Fruit fly (Drosophila melanogaster) whole organism, embryonic: Measurements from ENCODE around the gene Arp2.

ENCODE experiments used
- ATbp ChIP-seq: fragments of 200-800 bp; sonication (Bioruptor generic); optimal IDR thresholded peaks from 2 replicates; lab custom pipeline; 2017; ENCODE audit warnings: missing biosample characterization, mild to moderate bottlenecking, missing genetic modification characterization, missing genetic modification reagents
- CG10431 ChIP-seq: fragments of 200-800 bp; sonication (Bioruptor generic); optimal IDR thresholded peaks from 3 replicates; lab custom pipeline; 2018; ENCODE audit warnings: missing biosample characterization, mild to moderate bottlenecking, missing genetic modification characterization
- CG10565 ChIP-seq: fragments of 200-800 bp; sonication (Bioruptor generic); optimal IDR thresholded peaks from 3 replicates; lab custom pipeline; 2016; ENCODE audit warnings: missing biosample characterization, mild to moderate bottlenecking, missing genetic modification characterization
- CG13424 ChIP-seq: fragments of 200-800 bp; sonication (Bioruptor generic); optimal IDR thresholded peaks from 2 replicates; lab custom pipeline; 2019; ENCODE audit warnings: missing biosample characterization, mild to moderate bottlenecking, missing genetic modification characterization, moderate library complexity
- CG17359 ChIP-seq: fragments of 200-800 bp; sonication (Bioruptor generic); optimal IDR thresholded peaks from 3 replicates; lab custom pipeline; 2018; ENCODE audit warnings: missing biosample characterization, mild to moderate bottlenecking, missing genetic modification characterization, moderate library complexity
- CG1792 ChIP-seq: fragments of 200-800 bp; sonication (Bioruptor generic); optimal IDR thresholded peaks from 2 replicates; lab custom pipeline; 2016; ENCODE audit warnings: missing biosample characterization, missing genetic modification characterization
- CG18619 ChIP-seq: fragments of 200-800 bp; sonication (Bioruptor generic); optimal IDR thresholded peaks from 3 replicates; lab custom pipeline; 2017; ENCODE audit warnings: missing biosample characterization, mild to moderate bottlenecking, missing genetic modification characterization
- CG2120 ChIP-seq: fragments of 200-800 bp; sonication (Bioruptor generic); optimal IDR thresholded peaks from 3 replicates; lab custom pipeline; 2016; ENCODE audit warnings: missing biosample characterization, missing genetic modification characterization
- CG2199 ChIP-seq: fragments of 200-800 bp; sonication (Bioruptor generic); IDR thresholded peaks from 3 replicates; pipeline ENCODE4 v1.3.6; 2022; ENCODE audit warnings: missing biosample characterization, missing genetic modification characterization
- CG33557 ChIP-seq: fragments of 200-800 bp; sonication (Bioruptor generic); optimal IDR thresholded peaks from 2 replicates; lab custom pipeline; 2019; ENCODE audit warnings: missing biosample characterization, mild to moderate bottlenecking, missing genetic modification characterization, moderate library complexity
- CG4360 ChIP-seq: fragments of 200-800 bp; sonication (Bioruptor generic); IDR thresholded peaks from 2 replicates; pipeline ENCODE4 v1.3.6; 2022; ENCODE audit warnings: missing biosample characterization, missing genetic modification characterization
- CG4617 ChIP-seq: fragments of 200-800 bp; sonication (Bioruptor generic); optimal IDR thresholded peaks from 3 replicates; lab custom pipeline; 2016; ENCODE audit warnings: missing biosample characterization, missing genetic modification characterization, borderline replicate concordance
- CG5180 ChIP-seq: fragments of 200-800 bp; sonication (Bioruptor generic); optimal IDR thresholded peaks from 3 replicates; lab custom pipeline; 2017; ENCODE audit warnings: missing biosample characterization, missing genetic modification characterization, mild to moderate bottlenecking, moderate library complexity, missing genetic modification reagents
- CG6654 ChIP-seq: fragments of 200-800 bp; sonication (Bioruptor generic); optimal IDR thresholded peaks from 2 replicates; lab custom pipeline; 2017; ENCODE audit warnings: missing biosample characterization, mild to moderate bottlenecking, missing genetic modification characterization
- CG7372 ChIP-seq: fragments of 200-800 bp; sonication (Bioruptor generic); IDR thresholded peaks from 2 replicates; pipeline ENCODE4 v1.3.6; 2022; ENCODE audit warnings: missing biosample characterization, missing genetic modification characterization
- CG7839 ChIP-seq: fragments of 200-800 bp; sonication (Bioruptor generic); optimal IDR thresholded peaks from 3 replicates; lab custom pipeline; 2018; ENCODE audit warnings: missing biosample characterization, mild to moderate bottlenecking, missing genetic modification characterization, moderate library complexity
- CG8089 ChIP-seq: fragments of 200-800 bp; sonication (Bioruptor generic); optimal IDR thresholded peaks from 3 replicates; lab custom pipeline; 2016; ENCODE audit warnings: missing biosample characterization, missing genetic modification characterization
- CG8281 ChIP-seq: fragments of 200-800 bp; sonication (Bioruptor generic); optimal IDR thresholded peaks from 2 replicates; lab custom pipeline; 2018; ENCODE audit warnings: missing biosample characterization, mild to moderate bottlenecking, missing genetic modification characterization, moderate library complexity
- CG9437 ChIP-seq: fragments of 200-800 bp; sonication (Bioruptor generic); optimal IDR thresholded peaks from 2 replicates; lab custom pipeline; 2018; ENCODE audit warnings: missing biosample characterization, mild to moderate bottlenecking, missing genetic modification characterization
- CG9797 ChIP-seq: fragments of 200-800 bp; sonication (Bioruptor generic); optimal IDR thresholded peaks from 3 replicates; lab custom pipeline; 2018; ENCODE audit warnings: missing biosample characterization, mild to moderate bottlenecking, missing genetic modification characterization
- CkIIα-i1 ChIP-seq: fragments of 200-800 bp; sonication (Bioruptor generic); IDR thresholded peaks from 2 replicates; pipeline ENCODE4 v1.3.6; 2022; ENCODE audit warnings: missing biosample characterization, missing genetic modification characterization
- Deaf1 ChIP-seq: fragments of 200-800 bp; optimal IDR thresholded peaks from 3 replicates; lab custom pipeline; 2019; ENCODE audit warnings: missing biosample characterization, mild to moderate bottlenecking, missing genetic modification characterization, moderate library complexity
- Gug ChIP-seq: fragments of 200-800 bp; sonication (Bioruptor generic); IDR thresholded peaks from 4 replicates; pipeline ENCODE4 v1.3.6; 2022; ENCODE audit warnings: missing biosample characterization, missing genetic modification characterization
- HLH4C ChIP-seq: fragments of 200-800 bp; sonication (Bioruptor generic); IDR thresholded peaks from 3 replicates; pipeline ENCODE4 v1.3.6; 2022; ENCODE audit warnings: missing biosample characterization, missing genetic modification characterization; ENCODE audit not compliant: partially characterized antibody
- Mad ChIP-seq: fragments of 200-800 bp; sonication (Bioruptor generic); optimal IDR thresholded peaks from 2 replicates; lab custom pipeline; 2016; ENCODE audit warnings: missing biosample characterization, missing genetic modification characterization
- Med ChIP-seq: fragments of 200-800 bp; sonication (Bioruptor generic); peaks from one replicate; lab custom pipeline; 2016; ENCODE audit warnings: missing biosample characterization, missing genetic modification characterization, mild to moderate bottlenecking, inconsistent platforms, moderate library complexity
- Nf-YA ChIP-seq: fragments of 200-800 bp; sonication (Bioruptor generic); IDR thresholded peaks from 2 replicates; pipeline ENCODE4 v1.3.6; 2022; ENCODE audit warnings: missing biosample characterization, missing genetic modification characterization
- Ptx1 ChIP-seq: fragments of 200-800 bp; sonication (Bioruptor generic); IDR thresholded peaks from 2 replicates; pipeline ENCODE4 v1.3.6; 2022; ENCODE audit warnings: missing biosample characterization, missing genetic modification characterization
- Sry-β ChIP-seq: fragments of 200-800 bp; sonication (Bioruptor generic); optimal IDR thresholded peaks from 2 replicates; lab custom pipeline; 2018; ENCODE audit warnings: missing biosample characterization, mild to moderate bottlenecking, missing genetic modification characterization, moderate library complexity
- amos ChIP-seq: fragments of 200-800 bp; sonication (Bioruptor generic); IDR thresholded peaks from 2 replicates; pipeline ENCODE4 v1.3.6; 2022; ENCODE audit warnings: missing biosample characterization, missing genetic modification characterization; ENCODE audit not compliant: partially characterized antibody
- ato ChIP-seq: fragments of 200-800 bp; sonication (Bioruptor generic); IDR thresholded peaks from 2 replicates; pipeline ENCODE4 v1.3.6; 2022; ENCODE audit warnings: missing biosample characterization, missing genetic modification characterization; ENCODE audit not compliant: partially characterized antibody
- bcd ChIP-seq: fragments of 200-800 bp; sonication (Bioruptor generic); optimal IDR thresholded peaks from 2 replicates; lab custom pipeline; 2017; ENCODE audit warnings: missing biosample characterization, mild to moderate bottlenecking, missing genetic modification characterization
- chn ChIP-seq: fragments of 200-800 bp; sonication (Bioruptor generic); optimal IDR thresholded peaks from 2 replicates; lab custom pipeline; 2016; ENCODE audit warnings: missing biosample characterization, missing genetic modification characterization
- da ChIP-seq: fragments of 200-800 bp; sonication (Bioruptor generic); optimal IDR thresholded peaks from 2 replicates; lab custom pipeline; 2016; ENCODE audit warnings: missing biosample characterization, missing genetic modification characterization
- dan ChIP-seq: fragments of 200-800 bp; sonication (Bioruptor generic); IDR thresholded peaks from 2 replicates; pipeline ENCODE4 v1.3.6; 2022; ENCODE audit warnings: missing biosample characterization, missing genetic modification characterization
- gce ChIP-seq: fragments of 200-800 bp; sonication (Bioruptor generic); IDR thresholded peaks from 3 replicates; pipeline ENCODE4 v1.3.6; 2022; ENCODE audit warnings: missing biosample characterization, missing genetic modification characterization
- her ChIP-seq: fragments of 200-800 bp; sonication (Bioruptor generic); optimal IDR thresholded peaks from 2 replicates; lab custom pipeline; 2016; ENCODE audit warnings: missing biosample characterization, missing genetic modification characterization
- kah ChIP-seq: fragments of 200-800 bp; sonication (Bioruptor generic); optimal IDR thresholded peaks from 2 replicates; lab custom pipeline; 2018; ENCODE audit warnings: missing biosample characterization, mild to moderate bottlenecking, missing genetic modification characterization
- kay ChIP-seq: fragments of 200-800 bp; sonication (Bioruptor generic); optimal IDR thresholded peaks from 2 replicates; lab custom pipeline; 2016; ENCODE audit warnings: missing biosample characterization, missing genetic modification characterization
- lmd ChIP-seq: fragments of 200-800 bp; sonication (Bioruptor generic); IDR thresholded peaks from 2 replicates; pipeline ENCODE4 v1.3.6; 2022; ENCODE audit warnings: missing biosample characterization, missing genetic modification characterization
- nom ChIP-seq: fragments of 200-800 bp; sonication (Bioruptor generic); optimal IDR thresholded peaks from 2 replicates; lab custom pipeline; 2017; ENCODE audit warnings: missing biosample characterization, missing genetic modification characterization, mild to moderate bottlenecking, moderate library complexity, missing genetic modification reagents
- sc ChIP-seq, 3 experiments: fragments of >200 bp in 2 of 3; fragments of 200-800 bp in 1 of 3; sonication (Bioruptor generic) in 1 of 3; optimal IDR thresholded peaks; 2 replicates in 2 of 3; 3 replicates in 1 of 3; lab custom pipeline; 2017; ENCODE audit warnings: mild to moderate bottlenecking in 1 of 3, missing biosample characterization in 1 of 3, missing genetic modification characterization in 1 of 3, missing genetic modification reagents in 1 of 3
- sisA ChIP-seq: fragments of 200-800 bp; sonication (Bioruptor generic); IDR thresholded peaks from 2 replicates; pipeline ENCODE4 v1.3.6; 2022; ENCODE audit warnings: missing biosample characterization, missing genetic modification characterization
- sqz ChIP-seq: fragments of 200-800 bp; sonication (Bioruptor generic); optimal IDR thresholded peaks from 3 replicates; lab custom pipeline; 2018; ENCODE audit warnings: missing biosample characterization, mild to moderate bottlenecking, missing genetic modification characterization
- tap ChIP-seq: fragments of 200-800 bp; optimal IDR thresholded peaks from 3 replicates; lab custom pipeline; 2019; ENCODE audit warnings: missing biosample characterization, mild to moderate bottlenecking, missing genetic modification characterization, moderate library complexity
- tgo ChIP-seq: fragments of 200-800 bp; sonication (Bioruptor generic); IDR thresholded peaks from 3 replicates; pipeline ENCODE4 v1.3.6; 2022; ENCODE audit warnings: missing biosample characterization, missing genetic modification characterization
- trh ChIP-seq: fragments of 200-800 bp; sonication (Bioruptor generic); optimal IDR thresholded peaks from 2 replicates; lab custom pipeline; 2016; ENCODE audit warnings: missing biosample characterization, missing genetic modification characterization
- z ChIP-seq: fragments of 200-800 bp; sonication (Bioruptor generic); IDR thresholded peaks from 3 replicates; pipeline ENCODE4 v1.3.6; 2022; ENCODE audit warnings: missing biosample characterization, missing genetic modification characterization
- zen ChIP-seq: fragments of 200-800 bp; sonication (Bioruptor generic); optimal IDR thresholded peaks from 3 replicates; lab custom pipeline; 2018; ENCODE audit warnings: missing biosample characterization, mild to moderate bottlenecking, missing genetic modification characterization, moderate library complexity

Gene Arp2

dm6 chrX:16552968-16553417 lies 775 bp downstream of the Arp2 start (continued):
- no peak for TF ChIP-seq nom (GFP tag; lab: Kevin White, UChicago)
- no peak for TF ChIP-seq CG7372
- no peak for TF ChIP-seq CG4617
- no peak for TF ChIP-seq CG1792 (GFP tag; lab: Kevin White, UChicago)
- no peak for TF ChIP-seq CG13424
- TF ChIP-seq z, result 0 out of 3 replicates have a peak, but pooled peaks have one; percentile 7
- TF ChIP-seq sc (optimal IDR thresholded peaks at IDR 0.05; lab: Kevin White, UChicago), result no peak
- TF ChIP-seq sc (GFP tag; optimal IDR thresholded peaks at IDR 0.05; lab: Kevin White, UChicago), result no peak
- TF ChIP-seq CkIIα-i1 (GFP tag; lab: Robert Waterston, UW), result no peak
- TF ChIP-seq CG9797 (GFP tag; lab: Kevin White, UChicago), result no peak
- no peak for TF ChIP-seq da (GFP tag; lab: Kevin White, UChicago)
- no peak for TF ChIP-seq CG33557 (GFP tag; lab: Kevin White, UChicago)
- no peak for TF ChIP-seq CG17359 (tag; lab: Kevin White, UChicago)
- no peak for TF ChIP-seq tgo (GFP tag; lab: Robert Waterston, UW)
- TF ChIP-seq CG18619 (GFP tag; lab: Kevin White, UChicago), result no peak
- peak; percentile 11 for TF ChIP-seq Med (GFP tag; lab: Kevin White, UChicago)
- no peak for TF ChIP-seq her (GFP tag; lab: Kevin White, UChicago)
- no peak for TF ChIP-seq dan
- no peak for TF ChIP-seq tap (tag; lab: Kevin White, UChicago)
- no peak for TF ChIP-seq kah (GFP tag; lab: Kevin White, UChicago)
- TF ChIP-seq bcd (GFP tag; lab: Kevin White, UChicago), result no peak
- TF ChIP-seq HLH4C, result 0 out of 3 replicates have a peak, but pooled peaks have one; percentile 30
- no peak for TF ChIP-seq CG8281 (tag; lab: Kevin White, UChicago)
- TF ChIP-seq CG4360 (GFP tag; lab: Robert Waterston, UW), result peak; percentile 35; the same call in 1 of the 2 replicates
- no peak for TF ChIP-seq lmd (GFP tag; lab: Robert Waterston, UW)
- TF ChIP-seq Mad (GFP tag; lab: Kevin White, UChicago), result no peak
- TF ChIP-seq CG5180 (GFP tag; lab: Kevin White, UChicago), result no peak
- TF ChIP-seq gce (GFP tag; lab: Robert Waterston, UW), result no peak
- TF ChIP-seq Deaf1 (tag; lab: Kevin White, UChicago), result no peak
- TF ChIP-seq trh (GFP tag; lab: Kevin White, UChicago), result no peak
- TF ChIP-seq CG10431 (GFP tag; lab: Kevin White, UChicago), result no peak
- peak; percentile 31 for TF ChIP-seq chn (GFP tag; lab: Kevin White, UChicago)
- TF ChIP-seq Sry-β, result no peak
- no peak for TF ChIP-seq CG6654 (GFP tag; lab: Kevin White, UChicago)
- no peak for TF ChIP-seq Nf-YA
- TF ChIP-seq CG2199 (GFP tag; lab: Robert Waterston, UW), result peak; percentile 49; the same call in 1 of the 3 replicates
- no peak for TF ChIP-seq CG10565 (GFP tag; lab: Kevin White, UChicago)
- no peak for TF ChIP-seq Gug (GFP tag; lab: Robert Waterston, UW)
- peak; percentile 88 for TF ChIP-seq kay (GFP tag; lab: Kevin White, UChicago)
- TF ChIP-seq CG7839, result no peak
- no peak for TF ChIP-seq ATbp (GFP tag; lab: Kevin White, UChicago)
- TF ChIP-seq sqz (GFP tag; lab: Kevin White, UChicago), result no peak
- TF ChIP-seq zen (tag; lab: Kevin White, UChicago), result no peak
- no peak for TF ChIP-seq CG9437 (GFP tag; lab: Kevin White, UChicago)
- no peak; the same call in 1 of the 2 replicates for TF ChIP-seq ato (GFP tag; lab: Robert Waterston, UW)
- no peak for TF ChIP-seq CG2120 (GFP tag; lab: Kevin White, UChicago)
- no peak for TF ChIP-seq Ptx1 (GFP tag; lab: Robert Waterston, UW)
- TF ChIP-seq amos (GFP tag; lab: Robert Waterston, UW), result no peak
- TF ChIP-seq sisA (GFP tag; lab: Robert Waterston, UW), result no peak
- no peak for TF ChIP-seq CG8089 (GFP tag; lab: Kevin White, UChicago)
